Fruit fly (Drosophila melanogaster) whole organism, embryonic: Measurements from ENCODE around the gene ppk7.

Experiments
- Bdp1 ChIP-seq: fragments of 200-800 bp; sonication (Bioruptor generic); optimal IDR thresholded peaks from 3 replicates; lab custom pipeline; 2016; ENCODE audit warnings: missing biosample characterization, missing genetic modification characterization
- Blimp-1 ChIP-seq: fragments of 200-800 bp; sonication (Bioruptor generic); optimal IDR thresholded peaks from 3 replicates; lab custom pipeline; 2018; ENCODE audit warnings: missing biosample characterization, missing genetic modification characterization, mild to moderate bottlenecking, moderate library complexity, missing genetic modification reagents
- CG10543 ChIP-seq: fragments of 200-800 bp; sonication (Bioruptor generic); optimal IDR thresholded peaks from 3 replicates; lab custom pipeline; 2017; ENCODE audit warnings: missing biosample characterization, mild to moderate bottlenecking, missing genetic modification characterization, moderate library complexity
- CG11085 ChIP-seq: fragments of 200-800 bp; sonication (Bioruptor generic); IDR thresholded peaks from 2 replicates; pipeline ENCODE4 v1.3.6; 2022; ENCODE audit warnings: missing biosample characterization, missing genetic modification characterization
- CG13775 ChIP-seq: fragments of 200-800 bp; sonication (Bioruptor generic); optimal IDR thresholded peaks from 3 replicates; lab custom pipeline; 2017; ENCODE audit warnings: missing biosample characterization, mild to moderate bottlenecking, missing genetic modification characterization
- CG15514 ChIP-seq: fragments of 200-800 bp; sonication (Bioruptor generic); optimal IDR thresholded peaks from 3 replicates; lab custom pipeline; 2017; ENCODE audit warnings: missing biosample characterization, missing genetic modification characterization, mild to moderate bottlenecking, moderate library complexity, missing genetic modification reagents
- CG2120 ChIP-seq: fragments of 200-800 bp; sonication (Bioruptor generic); optimal IDR thresholded peaks from 3 replicates; lab custom pipeline; 2016; ENCODE audit warnings: missing biosample characterization, missing genetic modification characterization
- CG2889 ChIP-seq: fragments of 200-800 bp; sonication (Bioruptor generic); IDR thresholded peaks from 3 replicates; pipeline ENCODE4 v1.3.6; 2022; ENCODE audit warnings: missing biosample characterization, missing genetic modification characterization
- CG31388 ChIP-seq: fragments of 200-800 bp; sonication (Bioruptor generic); optimal IDR thresholded peaks from 2 replicates; lab custom pipeline; 2016; ENCODE audit warnings: missing biosample characterization, missing genetic modification characterization
- CG32772 ChIP-seq: fragments of 200-800 bp; sonication (Bioruptor generic); IDR thresholded peaks from 2 replicates; pipeline ENCODE4 v1.3.6; 2022; ENCODE audit warnings: missing biosample characterization, missing genetic modification characterization
- CG9609 ChIP-seq: fragments of 200-800 bp; sonication (Bioruptor generic); optimal IDR thresholded peaks from 3 replicates; lab custom pipeline; 2016; ENCODE audit warnings: missing biosample characterization, missing genetic modification characterization
- CG9797 ChIP-seq: fragments of 200-800 bp; sonication (Bioruptor generic); optimal IDR thresholded peaks from 3 replicates; lab custom pipeline; 2018; ENCODE audit warnings: missing biosample characterization, mild to moderate bottlenecking, missing genetic modification characterization
- CTCF ChIP-seq: fragments of 200-800 bp; sonication (Bioruptor generic); optimal IDR thresholded peaks from 2 replicates; lab custom pipeline; 2017; ENCODE audit warnings: missing biosample characterization, mild to moderate bottlenecking, missing genetic modification characterization, moderate library complexity
- Dek ChIP-seq: fragments of 200-800 bp; sonication (Bioruptor generic); optimal IDR thresholded peaks from 3 replicates; lab custom pipeline; 2019; ENCODE audit warnings: missing biosample characterization, mild to moderate bottlenecking, missing genetic modification characterization, moderate library complexity
- Elba2 ChIP-seq: fragments of 200-800 bp; sonication (Bioruptor generic); optimal IDR thresholded peaks from 3 replicates; lab custom pipeline; 2016; ENCODE audit warnings: missing biosample characterization, missing genetic modification characterization
- Gug ChIP-seq: fragments of 200-800 bp; sonication (Bioruptor generic); IDR thresholded peaks from 4 replicates; pipeline ENCODE4 v1.3.6; 2022; ENCODE audit warnings: missing biosample characterization, missing genetic modification characterization
- H15 ChIP-seq: fragments of 200-800 bp; sonication (Bioruptor generic); IDR thresholded peaks from 3 replicates; pipeline ENCODE4 v1.3.6; 2022; ENCODE audit warnings: missing biosample characterization, missing genetic modification characterization
- Hr3 ChIP-seq: fragments of 200-800 bp; sonication (Bioruptor generic); optimal IDR thresholded peaks from 3 replicates; lab custom pipeline; 2016; ENCODE audit warnings: missing biosample characterization, missing genetic modification characterization
- Hsf ChIP-seq: fragments of 200-800 bp; sonication (Bioruptor generic); optimal IDR thresholded peaks from 3 replicates; lab custom pipeline; 2016; ENCODE audit warnings: missing biosample characterization, missing genetic modification characterization
- MBD-R2 ChIP-seq: fragments of 200-800 bp; sonication (Bioruptor generic); IDR thresholded peaks from 2 replicates; pipeline ENCODE4 v1.3.6; 2022; ENCODE audit warnings: missing biosample characterization, missing genetic modification characterization
- Max ChIP-seq: fragments of 200-800 bp; sonication (Bioruptor generic); optimal IDR thresholded peaks from 2 replicates; lab custom pipeline; 2016; ENCODE audit warnings: missing biosample characterization, mild to moderate bottlenecking, missing genetic modification characterization
- Rx ChIP-seq: fragments of 200-800 bp; sonication (Bioruptor generic); IDR thresholded peaks from 2 replicates; pipeline ENCODE4 v1.3.6; 2022; ENCODE audit warnings: missing biosample characterization, missing genetic modification characterization
- Side ChIP-seq: fragments of 200-800 bp; sonication (Bioruptor generic); optimal IDR thresholded peaks from 2 replicates; lab custom pipeline; 2016; ENCODE audit warnings: missing biosample characterization, missing genetic modification characterization
- TFAM ChIP-seq: fragments of 200-800 bp; sonication (Bioruptor generic); optimal IDR thresholded peaks from 2 replicates; lab custom pipeline; 2017; ENCODE audit warnings: missing biosample characterization, missing genetic modification characterization, inconsistent platforms
- ap ChIP-seq: fragments of 200-800 bp; sonication (Bioruptor generic); IDR thresholded peaks from 2 replicates; pipeline ENCODE4 v1.3.6; 2022; ENCODE audit warnings: missing biosample characterization, missing genetic modification characterization
- en ChIP-seq: fragments of 200-800 bp; sonication (Bioruptor generic); optimal IDR thresholded peaks from 2 replicates; lab custom pipeline; 2016; ENCODE audit warnings: missing biosample characterization, missing genetic modification characterization
- exex ChIP-seq: fragments of 200-800 bp; sonication (Bioruptor generic); optimal IDR thresholded peaks from 4 replicates; lab custom pipeline; 2018; ENCODE audit warnings: missing biosample characterization, mild to moderate bottlenecking, missing genetic modification characterization, moderate library complexity
- hbn ChIP-seq: fragments of 200-800 bp; sonication (Bioruptor generic); IDR thresholded peaks from 2 replicates; pipeline ENCODE4 v1.3.6; 2022; ENCODE audit warnings: missing biosample characterization, missing genetic modification characterization; ENCODE audit not compliant: partially characterized antibody
- hkb ChIP-seq, 2 experiments: fragments of 200-800 bp in 1 of 2; fragments of >200 bp in 1 of 2; sonication (Bioruptor generic) in 1 of 2; IDR thresholded peaks in 1 of 2; optimal IDR thresholded peaks in 1 of 2; 2 replicates each; pipeline versions ENCODE4 v1.3.6 to Lab custom; 2017 to 2022; ENCODE audit warnings: missing biosample characterization in 1 of 2, missing genetic modification characterization in 1 of 2
- inv ChIP-seq: fragments of 200-800 bp; sonication (Bioruptor generic); IDR thresholded peaks from 2 replicates; pipeline ENCODE4 v1.3.6; 2022; ENCODE audit warnings: missing biosample characterization, missing genetic modification characterization; ENCODE audit not compliant: partially characterized antibody
- ken ChIP-seq: fragments of 200-800 bp; sonication (Bioruptor generic); IDR thresholded peaks from 3 replicates; pipeline ENCODE4 v1.3.6; 2022; ENCODE audit warnings: missing biosample characterization, missing genetic modification characterization
- kni ChIP-seq: fragments of 200-800 bp; sonication (Bioruptor generic); optimal IDR thresholded peaks from 3 replicates; lab custom pipeline; 2017; ENCODE audit warnings: mild to moderate bottlenecking, missing biosample characterization, missing genetic modification reagents, missing genetic modification characterization
- lab ChIP-seq: fragments of 200-800 bp; sonication (Bioruptor generic); optimal IDR thresholded peaks from 3 replicates; lab custom pipeline; 2017; ENCODE audit warnings: missing biosample characterization, missing genetic modification characterization, mild to moderate bottlenecking, moderate library complexity, missing genetic modification reagents
- nerfin-2 ChIP-seq: fragments of 200-800 bp; sonication (Bioruptor generic); IDR thresholded peaks from 2 replicates; pipeline ENCODE4 v1.3.6; 2022; ENCODE audit warnings: missing biosample characterization, missing genetic modification characterization; ENCODE audit not compliant: partially characterized antibody
- oc ChIP-seq: fragments of 200-800 bp; sonication (Bioruptor generic); optimal IDR thresholded peaks from 2 replicates; lab custom pipeline; 2018; ENCODE audit warnings: missing biosample characterization, mild to moderate bottlenecking, missing genetic modification characterization, moderate library complexity
- prd ChIP-seq, 3 experiments: fragments of >200 bp in 2 of 3; fragments of 200-800 bp in 1 of 3; sonication (Bioruptor generic) in 1 of 3; optimal IDR thresholded peaks in 2 of 3; IDR thresholded peaks in 1 of 3; 2 replicates in 2 of 3; 3 replicates in 1 of 3; pipeline versions ENCODE4 v1.3.6 to Lab custom; 2017 to 2022; ENCODE audit warnings: missing biosample characterization in 1 of 3, missing genetic modification characterization in 1 of 3
- psq ChIP-seq: fragments of 200-800 bp; sonication (Bioruptor generic); optimal IDR thresholded peaks from 2 replicates; lab custom pipeline; 2017; ENCODE audit warnings: missing biosample characterization, missing genetic modification characterization
- pzg ChIP-seq: fragments of 200-800 bp; sonication (Bioruptor generic); optimal IDR thresholded peaks from 3 replicates; lab custom pipeline; 2018; ENCODE audit warnings: missing biosample characterization, mild to moderate bottlenecking, missing genetic modification characterization, moderate library complexity
- rib ChIP-seq: fragments of 200-800 bp; sonication (Bioruptor generic); IDR thresholded peaks from 2 replicates; pipeline ENCODE4 v1.3.6; 2022; ENCODE audit warnings: missing biosample characterization, missing genetic modification characterization
- run ChIP-seq: fragments of 200-800 bp; sonication (Bioruptor generic); optimal IDR thresholded peaks from 3 replicates; lab custom pipeline; 2018; ENCODE audit warnings: missing biosample characterization, mild to moderate bottlenecking, missing genetic modification characterization
- scrt ChIP-seq: fragments of 200-800 bp; sonication (Bioruptor generic); optimal IDR thresholded peaks from 2 replicates; lab custom pipeline; 2018; ENCODE audit warnings: missing biosample characterization, mild to moderate bottlenecking, missing genetic modification characterization, moderate library complexity
- sim ChIP-seq: fragments of 200-800 bp; sonication (Bioruptor generic); IDR thresholded peaks from 2 replicates; pipeline ENCODE4 v1.3.6; 2022; ENCODE audit warnings: missing biosample characterization, missing genetic modification characterization
- sob ChIP-seq: fragments of 200-800 bp; sonication (Bioruptor generic); IDR thresholded peaks from 2 replicates; pipeline ENCODE4 v1.3.6; 2022; ENCODE audit warnings: missing biosample characterization, missing genetic modification characterization
- zf30C ChIP-seq: fragments of 200-800 bp; sonication (Bioruptor generic); optimal IDR thresholded peaks from 3 replicates; lab custom pipeline; 2018; ENCODE audit warnings: missing biosample characterization, mild to moderate bottlenecking, missing genetic modification characterization

ppk7 gene

dm6 chr2L:6350984-6351808 is 2.9 kb downstream of the ppk7 start, which contains the start of gene CG9498 (continued):
- TF ChIP-seq Max (GFP tag; lab: Kevin White, UChicago) (peak; percentile 49), CG11085 (peak; percentile 85), pzg (GFP tag; lab: Kevin White, UChicago) (peak; percentile 1), Bdp1 (GFP tag; lab: Kevin White, UChicago) (no peak), inv (GFP tag; lab: Robert Waterston, UW) (no peak), CG15514 (GFP tag; lab: Kevin White, UChicago) (peak; percentile 75), oc (tag; lab: Kevin White, UChicago) (peak; percentile 24), CTCF (GFP tag; lab: Kevin White, UChicago) (peak; percentile 27), Dek (tag; lab: Kevin White, UChicago) (peak; percentile 94), CG13775 (GFP tag; lab: Kevin White, UChicago) (peak; percentile 68), sob (GFP tag; lab: Robert Waterston, UW) (peak; percentile 57), MBD-R2 (GFP tag; lab: Robert Waterston, UW) (peak; percentile 14; the same call in 1 of the 2 replicates), run (tag; lab: Kevin White, UChicago) (peak; percentile 71), CG10543 (GFP tag; lab: Kevin White, UChicago) (peak; percentile 69)

dm6 chr2L:6348327-6348726 is 5.8 kb downstream of the ppk7 start, which contains the start of gene CG9497:
TSS of gene CG9497 (minus strand) at chr2L:6348427.
- peak; percentile 22 for TF ChIP-seq exex (tag; lab: Kevin White, UChicago)
- TF ChIP-seq sim (GFP tag; lab: Robert Waterston, UW), result no peak

DNA sequence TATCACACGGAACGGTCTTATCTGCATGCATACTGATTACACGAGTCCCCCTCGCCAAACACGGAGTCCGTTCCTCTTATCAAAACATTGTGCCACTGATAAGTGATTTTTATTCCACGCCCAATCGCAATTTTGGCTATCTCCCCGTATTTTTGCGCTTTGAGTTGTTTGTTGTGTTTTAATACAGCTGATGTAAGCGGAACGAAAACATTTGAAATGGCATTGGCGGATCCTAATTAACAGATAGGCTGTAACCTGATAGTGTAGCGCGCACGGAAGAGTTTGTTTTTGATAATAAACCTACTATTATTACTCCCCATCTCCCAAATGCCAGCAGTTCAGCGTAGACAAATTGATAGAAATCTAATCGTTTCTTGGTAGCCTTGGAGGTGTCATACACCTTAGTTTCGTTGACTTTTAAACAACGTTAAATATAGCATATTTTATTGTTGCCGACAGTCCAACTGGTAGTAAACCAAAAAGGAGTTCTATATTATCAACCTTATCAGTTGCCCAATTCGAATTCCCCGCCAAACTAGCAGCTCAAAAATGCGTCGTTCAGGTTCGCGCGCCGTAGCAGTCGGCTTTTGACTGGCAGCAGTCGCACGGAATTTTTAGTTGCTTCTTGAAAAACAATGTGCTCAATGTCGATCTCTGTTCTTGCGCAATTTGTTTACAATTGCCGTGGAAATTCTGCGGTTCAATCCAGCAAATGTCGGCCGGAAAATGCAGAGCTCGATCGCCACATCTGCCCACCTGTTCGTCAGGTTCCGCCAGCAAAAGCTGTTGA is 10.9 kb downstream of the ppk7 start:
- TF ChIP-seq hkb (optimal IDR thresholded peaks at IDR 0.05; lab: Kevin White, UChicago) (no peak), hkb (GFP tag; IDR thresholded peaks at IDR 0.05; lab: Robert Waterston, UW) (no peak), Blimp-1 (GFP tag; lab: Kevin White, UChicago) (no peak), kni (no peak), nerfin-2 (GFP tag; lab: Robert Waterston, UW) (no peak), prd (optimal IDR thresholded peaks at IDR 0.05; lab: Kevin White, UChicago) (no peak), prd (GFP tag; IDR thresholded peaks at IDR 0.05; lab: Robert Waterston, UW) (no peak), zf30C (no peak), Rx (GFP tag; lab: Robert Waterston, UW) (no peak), Gug (GFP tag; lab: Robert Waterston, UW) (no peak), CG9609 (GFP tag; lab: Kevin White, UChicago) (no peak), ken (0 out of 3 replicates have a peak, but pooled peaks have one; percentile 19), CG32772 (GFP tag; lab: Robert Waterston, UW) (no peak), psq (GFP tag; lab: Kevin White, UChicago) (no peak), scrt (no peak), Hsf (GFP tag; lab: Kevin White, UChicago) (no peak), CG9797 (GFP tag; lab: Kevin White, UChicago) (peak; percentile 44), lab (GFP tag; lab: Kevin White, UChicago) (peak; percentile 27), CG31388 (GFP tag; lab: Kevin White, UChicago) (no peak), ap (GFP tag; lab: Robert Waterston, UW) (no peak), en (GFP tag; lab: Kevin White, UChicago) (no peak), Hr3 (no peak), CG2120 (GFP tag; lab: Kevin White, UChicago) (no peak), CG2889 (GFP tag; lab: Robert Waterston, UW) (no peak), hbn (GFP tag; lab: Robert Waterston, UW) (0 out of 2 replicates have a peak, but pooled peaks have one; percentile 20), TFAM (GFP tag; lab: Kevin White, UChicago) (no peak), Side (GFP tag; lab: Kevin White, UChicago) (no peak), Elba2 (GFP tag; lab: Kevin White, UChicago) (peak; percentile 85), rib (GFP tag; lab: Robert Waterston, UW) (peak; percentile 68), H15 (GFP tag; lab: Robert Waterston, UW) (no peak)
